Worm (Caenorhabditis elegans): Measurements from ENCODE around the gene prp-18.

Gene prp-18

DNA sequence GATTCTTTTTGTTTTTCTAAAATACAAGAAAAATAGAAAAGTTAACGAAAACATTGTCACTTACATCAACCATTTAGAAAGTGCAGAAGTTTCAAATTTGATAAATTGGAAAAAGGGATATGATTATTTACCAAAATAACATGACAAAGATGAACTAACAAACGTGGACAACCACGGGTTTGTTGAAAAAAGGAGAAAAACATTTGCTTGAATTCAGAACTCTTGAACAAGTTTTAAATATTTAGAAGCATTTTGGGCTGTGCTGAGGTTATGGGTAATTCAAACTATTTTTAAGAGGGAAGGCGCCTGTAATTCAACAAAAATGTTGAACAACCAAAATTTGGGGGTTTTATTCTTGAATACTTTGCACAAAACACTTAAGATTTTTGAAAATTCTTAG, 5.7 kb upstream of the prp-18 start, which contains the start of gene ttbk-3:
Gene ttbk-3, minus strand, starts transcription at position 101 of the 400 bp plus-strand sequence.
- no peak for TF ChIP-seq hif-1 (tag; optimal IDR thresholded peaks at IDR 0.05)
- TF ChIP-seq nhr-102 (tag; optimal IDR thresholded peaks at IDR 0.05), result no peak
- no peak for TF ChIP-seq nhr-48 (tag; optimal IDR thresholded peaks at IDR 0.05)
- TF ChIP-seq lir-3 (tag; optimal IDR thresholded peaks at IDR 0.05), result no peak
- no peak for TF ChIP-seq mxl-2 (GFP tag; conservative IDR thresholded peaks at IDR 0.05)
- TF ChIP-seq ceh-44 (GFP tag; IDR thresholded peaks at IDR 0.05), result no peak
- no peak for TF ChIP-seq aly-2 (tag; optimal IDR thresholded peaks at IDR 0.05)
- no peak for TF ChIP-seq ZK337.2 (GFP tag; IDR thresholded peaks at IDR 0.05)

DNA sequence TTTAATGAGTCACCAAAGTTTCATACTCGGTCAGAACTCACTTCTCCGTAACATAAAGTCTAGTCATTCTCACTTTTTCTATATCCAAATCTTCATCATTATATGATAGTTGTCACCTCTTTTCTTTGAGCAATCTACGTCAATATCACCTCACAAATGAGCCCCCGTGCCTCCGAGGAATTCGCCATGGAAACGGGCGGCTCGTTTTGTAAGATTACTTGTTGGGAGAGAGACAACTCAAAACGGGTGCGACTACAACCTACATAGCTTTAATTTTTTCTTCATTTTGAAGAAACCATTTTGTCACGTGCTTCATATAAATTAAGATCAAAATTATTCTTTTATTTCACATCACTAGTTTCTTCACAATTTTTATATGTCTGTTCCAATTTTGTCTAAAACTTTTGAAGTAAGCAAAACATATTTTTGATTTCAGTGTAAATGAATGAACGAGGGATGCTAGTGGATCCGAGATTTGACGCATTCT, 5.2 kb downstream of the prp-18 start, which contains the start of gene nhr-4:
Gene nhr-4, plus strand, starts transcription at position 437 of the 487 bp plus-strand sequence.
- no peak for TF ChIP-seq hmg-1.1 (GFP tag; IDR thresholded peaks at IDR 0.05)

DNA sequence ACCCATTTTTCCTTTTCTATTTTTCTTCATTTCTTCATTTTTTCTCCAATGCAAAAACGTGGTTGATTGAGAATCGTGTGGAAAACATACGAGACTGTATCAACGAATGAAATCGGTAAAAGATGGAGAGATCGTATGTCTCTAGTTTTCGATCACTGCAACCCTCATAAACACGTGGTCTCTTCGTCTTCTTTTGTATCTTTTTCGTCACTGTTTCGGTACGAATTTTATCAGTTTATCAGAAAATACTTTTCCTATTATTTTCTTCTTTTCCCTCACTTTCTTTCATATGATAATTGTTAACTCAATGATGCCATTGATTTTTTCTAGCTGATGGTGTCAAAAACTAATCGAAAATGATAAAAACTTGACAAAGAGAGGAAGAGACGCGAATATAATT, 8.5 kb downstream of the prp-18 start:
- TF ChIP-seq hmg-1.1 (GFP tag; IDR thresholded peaks at IDR 0.05) (no peak), ces-1 (GFP tag; optimal IDR thresholded peaks at IDR 0.05) (no peak), nhr-77 (tag; optimal IDR thresholded peaks at IDR 0.05) (no peak), dve-1 (tag; optimal IDR thresholded peaks at IDR 0.05; ENCODE audit: insufficient read depth) (peak; percentile 74), mxl-2 (GFP tag; conservative IDR thresholded peaks at IDR 0.05) (no peak), ztf-7 (tag; optimal IDR thresholded peaks at IDR 0.05) (no peak), nhr-41 (GFP tag; IDR thresholded peaks at IDR 0.05) (no peak), hlh-11 (tag; optimal IDR thresholded peaks at IDR 0.05) (peak; percentile 80), mes-2 (tag; optimal IDR thresholded peaks at IDR 0.05; ENCODE audit: poor library complexity, severe bottlenecking) (no peak), lim-7 (GFP tag; IDR thresholded peaks at IDR 0.05) (no peak), zip-2 (tag; optimal IDR thresholded peaks at IDR 0.05) (no peak), daf-8 (GFP tag; IDR thresholded peaks at IDR 0.05) (no peak), hlh-30 (tag; optimal IDR thresholded peaks at IDR 0.05; ENCODE audit: insufficient read depth) (peak; percentile 76), ceh-32 (tag; optimal IDR thresholded peaks at IDR 0.05; ENCODE audit: poor library complexity) (no peak), aha-1 (tag) (no peak), ZK546.5 (tag; optimal IDR thresholded peaks at IDR 0.05) (no peak), zfp-2 (tag; optimal IDR thresholded peaks at IDR 0.05) (no peak), jun-1 (tag; optimal IDR thresholded peaks at IDR 0.05) (no peak), rbr-2 (tag; optimal IDR thresholded peaks at IDR 0.05) (no peak), nhr-111 (GFP tag; optimal IDR thresholded peaks at IDR 0.05) (no peak), egl-27 (tag; optimal IDR thresholded peaks at IDR 0.05) (no peak), nhr-10 (tag; optimal IDR thresholded peaks at IDR 0.05) (no peak), tra-1 (GFP tag; IDR thresholded peaks at IDR 0.05) (no peak), nhr-25 (tag; optimal IDR thresholded peaks at IDR 0.05; ENCODE audit: borderline replicate concordance, insufficient read depth) (no peak), saeg-2 (GFP tag; IDR thresholded peaks at IDR 0.05) (no peak), nhr-42 (GFP tag; IDR thresholded peaks at IDR 0.05) (no peak), tag-97 (GFP tag; IDR thresholded peaks at IDR 0.05) (no peak), zfp-3 (GFP tag; conservative IDR thresholded peaks at IDR 0.05) (no peak), Y48G9A.11 (GFP tag; IDR thresholded peaks at IDR 0.05) (no peak), php-3 (GFP tag; IDR thresholded peaks at IDR 0.05) (0 out of 2 replicates have a peak, but pooled peaks have one; percentile 20), lir-3 (tag; optimal IDR thresholded peaks at IDR 0.05) (no peak), F49E8.2 (tag; optimal IDR thresholded peaks at IDR 0.05; ENCODE audit: borderline replicate concordance) (no peak), lin-1 (GFP tag; IDR thresholded peaks at IDR 0.05) (no peak), ama-1 (optimal IDR thresholded peaks at IDR 0.05) (no peak), duxl-1 (tag; optimal IDR thresholded peaks at IDR 0.05; ENCODE audit: poor library complexity) (no peak), aly-2 (tag; optimal IDR thresholded peaks at IDR 0.05) (no peak), dmd-6 (GFP tag; IDR thresholded peaks at IDR 0.05) (peak; percentile 92), ceh-82 (tag; optimal IDR thresholded peaks at IDR 0.05) (no peak), pqm-1 (tag; optimal IDR thresholded peaks at IDR 0.05) (peak; percentile 11), ceh-62 (tag; optimal IDR thresholded peaks at IDR 0.05) (no peak), zip-11 (GFP tag; IDR thresholded peaks at IDR 0.05) (no peak), nhr-28 (tag; optimal IDR thresholded peaks at IDR 0.05) (peak; percentile 87)
